Worm (Caenorhabditis elegans) whole organism, early embryonic: ENCODE data around the gene nlp-43.
A peak's percentile ranks its signal among the peaks of the same experiment; 100 is the strongest.

Experiments used
- ama-1 ChIP-seq: fragments of 150-350 bp; optimal IDR thresholded peaks from 2 replicates; lab custom pipeline; 2014
- flt-1 ChIP-seq: fragments of 200-800 bp; sonication (Bioruptor generic); IDR thresholded peaks from 2 replicates; pipeline ENCODE4 v1.3.6; 2022; ENCODE audit warnings: missing genetic modification characterization, missing compliant biosample characterization
- hmbx-1 ChIP-seq: sonication (generic microtip); optimal IDR thresholded peaks from 2 replicates; lab custom pipeline; 2016; ENCODE audit warnings: mild to moderate bottlenecking, missing genetic modification characterization, missing compliant biosample characterization
- hmg-4 ChIP-seq: fragments of 200-800 bp; sonication (Bioruptor generic); optimal IDR thresholded peaks from 2 replicates; lab custom pipeline; 2018; ENCODE audit warnings: mild to moderate bottlenecking, missing genetic modification characterization, missing compliant biosample characterization

ce11 chrIII:5027219-5027618 lies 15.0 kb upstream of the nlp-43 start:
- TF ChIP-seq ama-1 (lab: Kevin White, UChicago) (peak; percentile 27), flt-1 (GFP tag; lab: Robert Waterston, UW) (no peak), hmg-4 (GFP tag; lab: Kevin White, UChicago) (no peak), hmbx-1 (tag; lab: Kevin White, UChicago) (no peak)
